Worm (Caenorhabditis elegans) whole organism, L2 larva: ENCODE results near the gene R05H5.4.
A peak's percentile ranks its signal among the peaks of the same experiment; 100 is the strongest.

ENCODE experiments used
- C34F6.9 ChIP-seq: fragments of 150-350 bp; optimal IDR thresholded peaks from 2 replicates; lab custom pipeline; 2014; ENCODE audit warnings: missing biosample characterization, missing genetic modification characterization
- F13H6.1 ChIP-seq: sonication (generic microtip); optimal IDR thresholded peaks from 2 replicates; lab custom pipeline; 2016; ENCODE audit warnings: missing genetic modification characterization, missing compliant biosample characterization
- R02D3.7 ChIP-seq: fragments of 150-350 bp; optimal IDR thresholded peaks from 2 replicates; lab custom pipeline; 2014; ENCODE audit warnings: missing biosample characterization, missing genetic modification characterization
- Y55F3AM.14 ChIP-seq: fragments of 200-800 bp; sonication (Bioruptor generic); optimal IDR thresholded peaks from 2 replicates; lab custom pipeline; 2018; ENCODE audit warnings: mild to moderate bottlenecking, missing genetic modification characterization, missing compliant biosample characterization
- ZK546.5 ChIP-seq: sonication (generic microtip); optimal IDR thresholded peaks from 2 replicates; lab custom pipeline; 2017; ENCODE audit warnings: missing biosample characterization, missing genetic modification characterization
- alr-1 ChIP-seq: fragments of 150-350 bp; optimal IDR thresholded peaks from 2 replicates; lab custom pipeline; 2014; ENCODE audit warnings: missing biosample characterization, missing genetic modification characterization
- ama-1 ChIP-seq: fragments of 150-350 bp; optimal IDR thresholded peaks from 2 replicates; lab custom pipeline; 2018; ENCODE audit warnings: inconsistent platforms
- blmp-1 ChIP-seq: sonication (generic microtip); optimal IDR thresholded peaks from 2 replicates; lab custom pipeline; 2017; ENCODE audit warnings: missing genetic modification characterization, mild to moderate bottlenecking, missing compliant biosample characterization, antibody characterized with exemption, moderate library complexity; ENCODE audit not compliant: insufficient read depth
- ceh-82 ChIP-seq: fragments of 150-350 bp; optimal IDR thresholded peaks from 2 replicates; lab custom pipeline; 2014; ENCODE audit warnings: missing biosample characterization, missing genetic modification characterization
- crh-2 ChIP-seq: sonication (generic microtip); optimal IDR thresholded peaks from 2 replicates; lab custom pipeline; 2017; ENCODE audit warnings: missing biosample characterization, missing genetic modification characterization
- egl-27 ChIP-seq: sonication (generic microtip); optimal IDR thresholded peaks from 3 replicates; lab custom pipeline; 2017; ENCODE audit warnings: missing biosample characterization, missing genetic modification reagents, missing genetic modification characterization
- elt-3 ChIP-seq: sonication (generic microtip); optimal IDR thresholded peaks from 2 replicates; lab custom pipeline; 2017; ENCODE audit warnings: missing biosample characterization, missing genetic modification characterization
- fos-1 ChIP-seq: fragments of 150-350 bp; optimal IDR thresholded peaks from 2 replicates; lab custom pipeline; 2014; ENCODE audit warnings: missing biosample characterization, missing genetic modification characterization
- gmeb-1 ChIP-seq: fragments of 150-350 bp; optimal IDR thresholded peaks from 2 replicates; lab custom pipeline; 2014; ENCODE audit warnings: missing biosample characterization, missing genetic modification characterization
- lin-11 ChIP-seq: fragments of 150-350 bp; sonication (generic microtip); optimal IDR thresholded peaks from 2 replicates; lab custom pipeline; 2014; ENCODE audit warnings: missing biosample characterization, missing genetic modification characterization, inconsistent platforms, mixed read lengths
- lin-13 ChIP-seq: fragments of 150-350 bp; optimal IDR thresholded peaks from 2 replicates; lab custom pipeline; 2014; ENCODE audit warnings: missing biosample characterization, missing genetic modification reagents, missing genetic modification characterization
- lin-39 ChIP-seq: fragments of 150-350 bp; optimal IDR thresholded peaks from 2 replicates; lab custom pipeline; 2014; ENCODE audit warnings: missing biosample characterization, missing genetic modification reagents, missing genetic modification characterization
- lsy-2 ChIP-seq, 2 experiments: fragments of 150-350 bp in 1 of 2; sonication (generic microtip) in 1 of 2; optimal IDR thresholded peaks; 2 replicates each; lab custom pipeline; 2014 to 2017; ENCODE audit warnings: missing biosample characterization in 2 of 2, missing genetic modification characterization in 2 of 2
- mab-5 ChIP-seq: fragments of 150-350 bp; optimal IDR thresholded peaks from 2 replicates; lab custom pipeline; 2014; ENCODE audit warnings: missing biosample characterization, missing genetic modification characterization
- mdl-1 ChIP-seq, 2 experiments: fragments of 150-350 bp in 1 of 2; sonication (generic microtip) in 1 of 2; optimal IDR thresholded peaks; 2 replicates each; lab custom pipeline; 2017; ENCODE audit warnings: missing biosample characterization in 2 of 2, missing genetic modification characterization in 2 of 2
- nhr-11 ChIP-seq: fragments of 150-350 bp; optimal IDR thresholded peaks from 2 replicates; lab custom pipeline; 2014; ENCODE audit warnings: missing biosample characterization, missing genetic modification characterization
- nhr-12 ChIP-seq: fragments of 150-350 bp; optimal IDR thresholded peaks from 2 replicates; lab custom pipeline; 2014; ENCODE audit warnings: missing biosample characterization, missing genetic modification characterization
- nhr-129 ChIP-seq: fragments of 150-350 bp; optimal IDR thresholded peaks from 2 replicates; lab custom pipeline; 2014; ENCODE audit warnings: missing biosample characterization, missing genetic modification characterization
- nhr-21 ChIP-seq: fragments of 150-350 bp; optimal IDR thresholded peaks from 2 replicates; lab custom pipeline; 2014; ENCODE audit warnings: missing biosample characterization, missing genetic modification characterization
- nhr-237 ChIP-seq: fragments of 150-350 bp; optimal IDR thresholded peaks from 2 replicates; lab custom pipeline; 2014; ENCODE audit warnings: missing biosample characterization, missing genetic modification characterization
- nhr-25 ChIP-seq: fragments of 150-350 bp; sonication (generic microtip); optimal IDR thresholded peaks from 3 replicates; lab custom pipeline; 2014; ENCODE audit warnings: missing biosample characterization, missing genetic modification characterization
- nhr-6 ChIP-seq: fragments of 150-350 bp; optimal IDR thresholded peaks from 2 replicates; lab custom pipeline; 2014; ENCODE audit warnings: missing biosample characterization, missing genetic modification characterization
- peb-1 ChIP-seq: fragments of 150-350 bp; optimal IDR thresholded peaks from 2 replicates; lab custom pipeline; 2014; ENCODE audit warnings: missing biosample characterization, missing genetic modification characterization
- sem-4 ChIP-seq: fragments of 150-350 bp; optimal IDR thresholded peaks from 2 replicates; lab custom pipeline; 2014; ENCODE audit warnings: missing biosample characterization, missing genetic modification reagents, missing genetic modification characterization
- sma-3 ChIP-seq: sonication (generic microtip); optimal IDR thresholded peaks from 2 replicates; lab custom pipeline; 2016; ENCODE audit warnings: missing genetic modification reagents, missing genetic modification characterization, missing compliant biosample characterization
- sma-9 ChIP-seq, 2 experiments: fragments of 150-350 bp in 1 of 2; sonication (generic microtip) in 1 of 2; optimal IDR thresholded peaks; 2 replicates each; lab custom pipeline; 2014 to 2016; ENCODE audit warnings: missing genetic modification characterization in 2 of 2, mild to moderate bottlenecking in 1 of 2, missing biosample characterization in 1 of 2, missing compliant biosample characterization in 1 of 2, missing genetic modification reagents in 1 of 2, moderate library complexity in 1 of 2
- snpc-4 ChIP-seq: fragments of 150-350 bp; optimal IDR thresholded peaks from 2 replicates; lab custom pipeline; 2014; ENCODE audit warnings: missing biosample characterization, missing genetic modification characterization
- unc-55 ChIP-seq: fragments of 150-350 bp; sonication (generic microtip); optimal IDR thresholded peaks from 3 replicates; lab custom pipeline; 2014; ENCODE audit warnings: missing biosample characterization, missing genetic modification reagents, missing genetic modification characterization
- unc-62 ChIP-seq: fragments of 150-350 bp; optimal IDR thresholded peaks from 2 replicates; lab custom pipeline; 2014; ENCODE audit warnings: missing biosample characterization, missing genetic modification reagents, missing genetic modification characterization
- zag-1 ChIP-seq: fragments of 150-350 bp; optimal IDR thresholded peaks from 2 replicates; lab custom pipeline; 2014; ENCODE audit warnings: missing biosample characterization, missing genetic modification characterization
- ztf-1 ChIP-seq: fragments of 200-800 bp; sonication (Bioruptor generic); conservative IDR thresholded peaks from 2 replicates; pipeline ENCODE4 v1.3.6; 2022; ENCODE audit warnings: missing genetic modification characterization, missing compliant biosample characterization
- ztf-11 ChIP-seq: sonication (generic microtip); optimal IDR thresholded peaks from 2 replicates; lab custom pipeline; 2017; ENCODE audit warnings: missing biosample characterization, missing genetic modification characterization
- ztf-4 ChIP-seq: fragments of 150-350 bp; optimal IDR thresholded peaks from 2 replicates; lab custom pipeline; 2014; ENCODE audit warnings: missing biosample characterization, missing genetic modification characterization

R05H5.4 gene

DNA sequence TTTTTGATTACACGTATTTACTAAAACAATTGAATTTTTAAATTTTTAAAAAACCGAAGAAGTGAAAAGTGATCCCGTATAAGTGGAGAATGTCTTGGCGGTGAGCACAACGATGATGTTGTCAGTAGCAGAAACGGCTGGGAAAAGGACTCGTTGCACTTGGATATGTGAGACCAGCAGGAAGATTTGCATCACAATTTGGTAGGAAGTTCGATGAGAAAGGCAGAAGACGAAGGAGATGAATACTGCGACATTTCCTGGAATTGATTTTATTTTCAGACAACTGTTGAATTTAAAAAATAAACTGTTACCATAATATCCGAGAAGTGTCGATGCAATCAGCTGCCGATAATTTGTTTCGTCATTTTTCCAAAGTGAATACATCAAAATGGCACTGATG lies at the start of gene R05H5.4:
Gene R05H5.4 (minus strand): TSS at position 101 of the 400 bp plus-strand sequence.
- TF ChIP-seq gmeb-1 (tag; lab: Kevin White, UChicago), result no peak
- TF ChIP-seq lin-13 (GFP tag; lab: Kevin White, UChicago), result no peak
- TF ChIP-seq nhr-12, result no peak
- TF ChIP-seq mdl-1 (tag; optimal IDR thresholded peaks at IDR 0.05; lab: Kevin White, UChicago), result no peak
- no peak for TF ChIP-seq F13H6.1
- no peak for TF ChIP-seq elt-3 (tag; lab: Kevin White, UChicago)
- no peak for TF ChIP-seq fos-1 (tag; lab: Kevin White, UChicago)
- TF ChIP-seq ceh-82, result no peak
- no peak for TF ChIP-seq alr-1 (tag; lab: Kevin White, UChicago)
- TF ChIP-seq ama-1 (lab: Kevin White, UChicago), result no peak

ce11 chrII:10248355-10249041 lies 48.7 kb upstream of the R05H5.4 start, which contains the start of gene atad-3:
TSS of gene atad-3 (plus strand) at chrII:10248991.
- TF ChIP-seq crh-2 (tag; lab: Kevin White, UChicago) (peak; percentile 85), sma-9 (GFP tag; optimal IDR thresholded peaks at IDR 0.05; lab: Kevin White, UChicago) (peak; percentile 94), sma-9 (tag; optimal IDR thresholded peaks at IDR 0.05; lab: Kevin White, UChicago) (no peak), unc-62 (GFP tag; lab: Kevin White, UChicago) (no peak), egl-27 (peak; percentile 55), lsy-2 (tag; optimal IDR thresholded peaks at IDR 0.05; lab: Kevin White, UChicago) (peak; percentile 83 to 91), peb-1 (tag; lab: Kevin White, UChicago) (no peak), ceh-82 (peak; percentile 7), alr-1 (tag; lab: Kevin White, UChicago) (no peak), elt-3 (tag; lab: Kevin White, UChicago) (no peak), gmeb-1 (tag; lab: Kevin White, UChicago) (peak; percentile 83), Y55F3AM.14 (peak; percentile 46), mdl-1 (tag; optimal IDR thresholded peaks at IDR 0.05; lab: Kevin White, UChicago) (peak in 1 of 2 experiments; percentile 47), ztf-1 (GFP tag; lab: Robert Waterston, UW) (no peak), snpc-4 (peak; percentile 72), ama-1 (lab: Kevin White, UChicago) (peak; percentile 4), unc-55 (GFP tag; lab: Kevin White, UChicago) (peak; percentile 85), fos-1 (tag; lab: Kevin White, UChicago) (peak; percentile 35), mab-5 (tag; lab: Kevin White, UChicago) (peak; percentile 76), lin-39 (no peak), nhr-6 (tag; lab: Kevin White, UChicago) (peak; percentile 70), nhr-25 (tag; lab: Kevin White, UChicago) (peak; percentile 86), C34F6.9 (tag; lab: Kevin White, UChicago) (peak; percentile 89), R02D3.7 (tag; lab: Kevin White, UChicago) (peak; percentile 42), F13H6.1 (peak; percentile 88), nhr-11 (tag; lab: Kevin White, UChicago) (no peak), lin-11 (tag; lab: Kevin White, UChicago) (peak; percentile 68), sma-3 (GFP tag; lab: Kevin White, UChicago) (peak; percentile 91), lin-13 (GFP tag; lab: Kevin White, UChicago) (peak; percentile 92), nhr-21 (tag; lab: Kevin White, UChicago) (peak; percentile 74), nhr-129 (tag; lab: Kevin White, UChicago) (peak; percentile 86), ztf-11 (no peak), zag-1 (tag; lab: Kevin White, UChicago) (peak; percentile 79), blmp-1 (peak; percentile 13), ztf-4 (tag; lab: Kevin White, UChicago) (peak; percentile 43), sem-4 (tag; lab: Kevin White, UChicago) (peak; percentile 65), nhr-237 (tag; lab: Kevin White, UChicago) (peak; percentile 12), ZK546.5 (tag; lab: Kevin White, UChicago) (peak; percentile 44)
- TF ChIP-seq, all 48 proteins: peak for 29
